Worm (Caenorhabditis elegans): ENCODE data around the gene srg-58.

DNA sequence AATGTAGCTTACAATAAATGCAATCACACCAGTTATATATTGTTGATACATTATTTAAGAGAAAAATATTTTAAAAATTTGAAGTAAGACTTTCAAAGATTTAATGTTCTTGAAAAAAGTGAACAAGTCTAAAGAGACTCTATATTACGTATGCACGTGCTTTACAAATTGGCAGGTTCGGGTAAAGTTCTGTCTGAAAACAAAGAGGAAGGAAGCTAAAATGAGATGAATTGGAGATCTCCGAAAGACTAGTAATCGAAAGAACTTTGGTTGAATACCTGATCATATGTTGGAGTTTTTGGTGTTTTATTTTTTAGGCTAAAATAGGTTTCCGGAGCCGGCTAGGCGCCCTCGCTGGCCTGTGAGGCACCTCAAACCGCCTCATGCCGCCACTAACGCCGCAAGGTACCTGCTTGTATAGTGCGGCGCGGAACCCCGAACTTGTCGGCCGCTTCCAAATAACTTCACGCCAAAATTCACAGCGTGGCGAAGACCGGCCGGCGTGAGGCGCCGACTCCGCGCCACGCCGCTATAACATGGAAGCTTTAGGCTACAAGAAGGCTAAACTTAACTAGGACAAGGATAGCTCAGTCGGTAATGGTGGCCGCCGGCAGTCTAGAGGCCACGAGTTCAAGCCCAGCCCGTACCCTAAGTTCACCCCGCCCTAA, 2.0 kb downstream of the srg-58 start, which contains the start of gene srx-28:
- TF ChIP-seq ama-1 (optimal IDR thresholded peaks at IDR 0.05) (no peak), scrt-1 (GFP tag; IDR thresholded peaks at IDR 0.05) (no peak), tbx-11 (GFP tag; IDR thresholded peaks at IDR 0.05) (no peak), hmg-4 (GFP tag; optimal IDR thresholded peaks at IDR 0.05) (no peak), F13C5.2 (tag; optimal IDR thresholded peaks at IDR 0.05) (no peak), B0310.2 (tag; optimal IDR thresholded peaks at IDR 0.05) (no peak), aly-1 (tag; optimal IDR thresholded peaks at IDR 0.05) (no peak), ets-7 (tag; optimal IDR thresholded peaks at IDR 0.05) (no peak), tbx-37 (GFP tag; conservative IDR thresholded peaks at IDR 0.05) (no peak), sea-1 (GFP tag; conservative IDR thresholded peaks at IDR 0.05) (no peak), ceh-13 (GFP tag; optimal IDR thresholded peaks at IDR 0.05) (no peak), hmbx-1 (tag; optimal IDR thresholded peaks at IDR 0.05) (no peak)

Measured in whole organism, early embryonic.